Worm (Caenorhabditis elegans) whole organism, L4 larva: ENCODE results near the gene vem-1.

Experiments
- F10B5.3 ChIP-seq: sonication (generic microtip); optimal IDR thresholded peaks from 2 replicates; lab custom pipeline; 2016; ENCODE audit warnings: mild to moderate bottlenecking, missing genetic modification characterization, missing compliant biosample characterization
- F49E8.2 ChIP-seq: sonication (generic microtip); optimal IDR thresholded peaks from 2 replicates; lab custom pipeline; 2016; ENCODE audit warnings: missing compliant biosample characterization, mild to moderate bottlenecking, missing genetic modification characterization, borderline replicate concordance
- R02D3.7 ChIP-seq: fragments of 150-350 bp; sonication (generic microtip); optimal IDR thresholded peaks from 3 replicates; lab custom pipeline; 2014; ENCODE audit warnings: missing biosample characterization, missing genetic modification characterization
- T26A8.4 ChIP-seq: fragments of 200-800 bp; sonication (Bioruptor generic); IDR thresholded peaks from 2 replicates; pipeline ENCODE4 v1.3.6; 2022; ENCODE audit warnings: missing genetic modification characterization, missing compliant biosample characterization
- Y5F2A.4 ChIP-seq: fragments of 200-800 bp; sonication (Bioruptor generic); optimal IDR thresholded peaks from 2 replicates; lab custom pipeline; 2018; ENCODE audit warnings: mild to moderate bottlenecking, missing genetic modification characterization, missing compliant biosample characterization
- ZK337.2 ChIP-seq: fragments of 200-800 bp; sonication (Bioruptor generic); IDR thresholded peaks from 2 replicates; pipeline ENCODE4 v1.3.6; 2022; ENCODE audit warnings: missing genetic modification reagents, missing genetic modification characterization, missing compliant biosample characterization
- ZK546.5 ChIP-seq, 2 experiments: sonication (generic microtip); optimal IDR thresholded peaks; 2 replicates each; lab custom pipeline; 2017; ENCODE audit warnings: missing biosample characterization in 2 of 2, missing genetic modification characterization in 2 of 2
- aha-1 ChIP-seq: fragments of 150-350 bp; peaks from one replicate; lab custom pipeline; 2014; ENCODE audit warnings: missing biosample characterization, missing genetic modification characterization
- aly-2 ChIP-seq: sonication (generic microtip); optimal IDR thresholded peaks from 2 replicates; lab custom pipeline; 2018; ENCODE audit warnings: missing biosample characterization, missing genetic modification characterization
- ama-1 ChIP-seq: fragments of 150-350 bp; optimal IDR thresholded peaks from 2 replicates; lab custom pipeline; 2014; ENCODE audit warnings: inconsistent platforms, mixed read lengths
- arid-1 ChIP-seq: fragments of 200-800 bp; sonication (Bioruptor generic); conservative IDR thresholded peaks from 2 replicates; pipeline ENCODE4 v1.3.6; 2022; ENCODE audit warnings: missing genetic modification reagents, missing genetic modification characterization, missing compliant biosample characterization
- ceh-62 ChIP-seq: sonication (generic microtip); optimal IDR thresholded peaks from 2 replicates; lab custom pipeline; 2017; ENCODE audit warnings: missing biosample characterization, missing genetic modification characterization
- ces-1 ChIP-seq: fragments of 150-350 bp; sonication (generic microtip); optimal IDR thresholded peaks from 4 replicates; lab custom pipeline; 2014; ENCODE audit warnings: missing biosample characterization, missing genetic modification reagents, missing genetic modification characterization
- daf-12 ChIP-seq: fragments of 150-350 bp; optimal IDR thresholded peaks from 2 replicates; lab custom pipeline; 2014; ENCODE audit warnings: missing biosample characterization, missing genetic modification reagents, missing genetic modification characterization
- daf-16 ChIP-seq, 3 experiments: sonication (generic microtip); optimal IDR thresholded peaks; 2 replicates each; lab custom pipeline; 2016 to 2017; ENCODE audit warnings: missing genetic modification characterization in 3 of 3, missing genetic modification reagents in 3 of 3, mild to moderate bottlenecking in 2 of 3, missing compliant biosample characterization in 2 of 3, missing biosample characterization in 1 of 3, moderate library complexity in 1 of 3
- daf-19 ChIP-seq: fragments of 200-800 bp; sonication (Bioruptor generic); conservative IDR thresholded peaks from 2 replicates; pipeline ENCODE4 v1.3.6; 2022; ENCODE audit warnings: missing genetic modification characterization, missing compliant biosample characterization
- dmd-6 ChIP-seq: fragments of 200-800 bp; sonication (Bioruptor generic); IDR thresholded peaks from 2 replicates; pipeline ENCODE4 v1.3.6; 2022; ENCODE audit warnings: missing genetic modification reagents, missing genetic modification characterization, missing compliant biosample characterization
- dve-1 ChIP-seq: sonication (generic microtip); optimal IDR thresholded peaks from 2 replicates; lab custom pipeline; 2017; ENCODE audit warnings: antibody characterized with exemption, mild to moderate bottlenecking, missing genetic modification characterization, missing compliant biosample characterization; ENCODE audit not compliant: insufficient read depth
- egl-43 ChIP-seq: fragments of 200-800 bp; sonication (Bioruptor generic); IDR thresholded peaks from 2 replicates; pipeline ENCODE4 v1.3.6; 2022; ENCODE audit warnings: missing genetic modification reagents, missing genetic modification characterization, missing compliant biosample characterization
- fkh-10 ChIP-seq: fragments of 150-350 bp; optimal IDR thresholded peaks from 2 replicates; lab custom pipeline; 2014; ENCODE audit warnings: missing biosample characterization, missing genetic modification reagents, missing genetic modification characterization
- gei-8 ChIP-seq: fragments of 200-800 bp; sonication (Bioruptor generic); optimal IDR thresholded peaks from 2 replicates; lab custom pipeline; 2018; ENCODE audit warnings: mild to moderate bottlenecking, missing genetic modification characterization, missing compliant biosample characterization
- hif-1 ChIP-seq, 2 experiments: sonication (generic microtip); optimal IDR thresholded peaks; 2 replicates each; lab custom pipeline; 2016 to 2017; ENCODE audit warnings: missing compliant biosample characterization in 2 of 2, missing genetic modification characterization in 2 of 2, missing genetic modification reagents in 2 of 2, missing genotype in 2 of 2, mild to moderate bottlenecking in 1 of 2
- hlh-11 ChIP-seq: fragments of 200-800 bp; sonication (Bioruptor generic); optimal IDR thresholded peaks from 2 replicates; lab custom pipeline; 2018; ENCODE audit warnings: mild to moderate bottlenecking, missing genetic modification characterization, missing compliant biosample characterization
- hmg-1.1 ChIP-seq: fragments of 200-800 bp; sonication (Bioruptor generic); IDR thresholded peaks from 2 replicates; pipeline ENCODE4 v1.3.6; 2022; ENCODE audit warnings: missing genetic modification reagents, missing genetic modification characterization, missing compliant biosample characterization
- jun-1 ChIP-seq: fragments of 150-350 bp; optimal IDR thresholded peaks from 2 replicates; lab custom pipeline; 2014; ENCODE audit warnings: missing biosample characterization, missing genetic modification reagents, missing genetic modification characterization
- lin-38 ChIP-seq: fragments of 200-800 bp; sonication (Bioruptor generic); IDR thresholded peaks from 2 replicates; pipeline ENCODE4 v1.3.6; 2022; ENCODE audit warnings: missing genetic modification reagents, missing genetic modification characterization, missing compliant biosample characterization
- lin-39 ChIP-seq: fragments of 150-350 bp; optimal IDR thresholded peaks from 2 replicates; lab custom pipeline; 2014; ENCODE audit warnings: missing biosample characterization, missing genetic modification reagents, missing genetic modification characterization
- lsy-2 ChIP-seq, 2 experiments: fragments of 150-350 bp in 1 of 2; sonication (generic microtip) in 1 of 2; optimal IDR thresholded peaks; 2 replicates each; lab custom pipeline; 2014 to 2017; ENCODE audit warnings: missing biosample characterization in 2 of 2, missing genetic modification characterization in 2 of 2
- mdl-1 ChIP-seq, 2 experiments: fragments of 150-350 bp in 1 of 2; sonication (generic microtip) in 1 of 2; optimal IDR thresholded peaks; 2 replicates each; lab custom pipeline; 2014 to 2017; ENCODE audit warnings: missing biosample characterization in 2 of 2, missing genetic modification characterization in 2 of 2
- mes-2 ChIP-seq: sonication (generic microtip); optimal IDR thresholded peaks from 2 replicates; lab custom pipeline; 2016; ENCODE audit warnings: missing genotype, mild to moderate bottlenecking, missing genetic modification characterization, missing compliant biosample characterization; ENCODE audit not compliant: poor library complexity, severe bottlenecking
- nhr-10 ChIP-seq: fragments of 150-350 bp; optimal IDR thresholded peaks from 2 replicates; lab custom pipeline; 2014; ENCODE audit warnings: missing biosample characterization, missing genetic modification characterization
- nhr-102 ChIP-seq: sonication (generic microtip); optimal IDR thresholded peaks from 2 replicates; lab custom pipeline; 2016; ENCODE audit warnings: mild to moderate bottlenecking, missing genetic modification characterization, moderate library complexity, missing compliant biosample characterization
- nhr-11 ChIP-seq: fragments of 150-350 bp; optimal IDR thresholded peaks from 2 replicates; lab custom pipeline; 2014; ENCODE audit warnings: missing biosample characterization, missing genetic modification characterization
- nhr-28 ChIP-seq: fragments of 150-350 bp; optimal IDR thresholded peaks from 2 replicates; lab custom pipeline; 2014; ENCODE audit warnings: missing biosample characterization, missing genetic modification characterization
- nhr-76 ChIP-seq: fragments of 150-350 bp; optimal IDR thresholded peaks from 2 replicates; lab custom pipeline; 2014; ENCODE audit warnings: missing biosample characterization, missing genetic modification characterization
- nhr-77 ChIP-seq: fragments of 150-350 bp; optimal IDR thresholded peaks from 2 replicates; lab custom pipeline; 2014; ENCODE audit warnings: missing biosample characterization, missing genetic modification characterization
- pha-4 ChIP-seq, 2 experiments: fragments of 150-350 bp in 1 of 2; fragments of 200-800 bp in 1 of 2; sonication (Bioruptor generic) in 1 of 2; IDR thresholded peaks in 1 of 2; optimal IDR thresholded peaks in 1 of 2; 2 replicates each; pipeline versions ENCODE4 v1.3.6 to Lab custom; 2014 to 2022; ENCODE audit warnings: missing genetic modification characterization in 2 of 2, missing genetic modification reagents in 2 of 2, missing biosample characterization in 1 of 2, missing compliant biosample characterization in 1 of 2
- php-3 ChIP-seq: fragments of 200-800 bp; sonication (Bioruptor generic); IDR thresholded peaks from 2 replicates; pipeline ENCODE4 v1.3.6; 2022; ENCODE audit warnings: missing genetic modification reagents, missing genetic modification characterization, missing compliant biosample characterization
- pqm-1 ChIP-seq: sonication (generic microtip); optimal IDR thresholded peaks from 2 replicates; lab custom pipeline; 2017; ENCODE audit warnings: missing biosample characterization, missing genetic modification characterization
- rbr-2 ChIP-seq: sonication (generic microtip); optimal IDR thresholded peaks from 2 replicates; lab custom pipeline; 2016; ENCODE audit warnings: missing genotype, missing genetic modification characterization, missing compliant biosample characterization
- saeg-2 ChIP-seq: fragments of 200-800 bp; sonication (Bioruptor generic); IDR thresholded peaks from 2 replicates; pipeline ENCODE4 v1.3.6; 2022; ENCODE audit warnings: missing genetic modification reagents, missing genetic modification characterization, missing compliant biosample characterization
- set-16 ChIP-seq: fragments of 200-800 bp; sonication (Bioruptor generic); IDR thresholded peaks from 2 replicates; pipeline ENCODE4 v1.3.6; 2022; ENCODE audit warnings: missing genetic modification reagents, missing genetic modification characterization, missing compliant biosample characterization
- snpc-1.2 ChIP-seq: fragments of 200-800 bp; sonication (Bioruptor generic); IDR thresholded peaks from 2 replicates; pipeline ENCODE4 v1.3.6; 2022; ENCODE audit warnings: missing genetic modification reagents, missing genetic modification characterization, missing compliant biosample characterization
- spr-1 ChIP-seq: sonication (generic microtip); optimal IDR thresholded peaks from 2 replicates; lab custom pipeline; 2016; ENCODE audit warnings: mild to moderate bottlenecking, missing genetic modification characterization, missing compliant biosample characterization
- unc-62 ChIP-seq, 3 experiments: fragments of 150-350 bp in 1 of 3; sonication (generic microtip); optimal IDR thresholded peaks in 2 of 3; peaks in 1 of 3; 1 replicate in 1 of 3; 2 replicates in 2 of 3; lab custom pipeline; 2014 to 2017; ENCODE audit warnings: missing biosample characterization in 3 of 3, missing genetic modification characterization in 3 of 3, missing genetic modification reagents in 3 of 3, missing genotype in 1 of 3
- zfp-2 ChIP-seq: sonication (generic microtip); optimal IDR thresholded peaks from 2 replicates; lab custom pipeline; 2016; ENCODE audit warnings: mild to moderate bottlenecking, missing genetic modification characterization, missing compliant biosample characterization
- zip-2 ChIP-seq: fragments of 150-350 bp; optimal IDR thresholded peaks from 2 replicates; lab custom pipeline; 2014; ENCODE audit warnings: missing biosample characterization, missing genetic modification characterization

The vem-1 gene

ce11 chrX:8089916-8090315 is 1.5 kb upstream of the vem-1 start (continued):
- TF ChIP-seq hif-1 (tag; optimal IDR thresholded peaks at IDR 0.05; lab: Kevin White, UChicago) (peak in 1 of 2 experiments; percentile 2), nhr-11 (tag; lab: Kevin White, UChicago) (peak; percentile 59), ZK546.5 (tag; optimal IDR thresholded peaks at IDR 0.05; lab: Kevin White, UChicago) (no peak), ZK337.2 (no peak), zip-2 (tag; lab: Kevin White, UChicago) (no peak), R02D3.7 (tag; lab: Kevin White, UChicago) (no peak), pha-4 (GFP tag; IDR thresholded peaks at IDR 0.05; lab: Robert Waterston, UW) (no peak), pha-4 (tag; optimal IDR thresholded peaks at IDR 0.05; lab: Kevin White, UChicago) (no peak), ama-1 (lab: Kevin White, UChicago) (no peak), lin-38 (GFP tag; lab: Robert Waterston, UW) (no peak), lin-39 (tag; lab: Kevin White, UChicago) (no peak), snpc-1.2 (GFP tag; lab: Robert Waterston, UW) (no peak), mdl-1 (tag; optimal IDR thresholded peaks at IDR 0.05; lab: Kevin White, UChicago) (peak in 1 of 2 experiments; percentile 47), lsy-2 (tag; optimal IDR thresholded peaks at IDR 0.05; lab: Kevin White, UChicago) (no peak)
- TF ChIP-seq, all 104 proteins: peak for 14

DNA sequence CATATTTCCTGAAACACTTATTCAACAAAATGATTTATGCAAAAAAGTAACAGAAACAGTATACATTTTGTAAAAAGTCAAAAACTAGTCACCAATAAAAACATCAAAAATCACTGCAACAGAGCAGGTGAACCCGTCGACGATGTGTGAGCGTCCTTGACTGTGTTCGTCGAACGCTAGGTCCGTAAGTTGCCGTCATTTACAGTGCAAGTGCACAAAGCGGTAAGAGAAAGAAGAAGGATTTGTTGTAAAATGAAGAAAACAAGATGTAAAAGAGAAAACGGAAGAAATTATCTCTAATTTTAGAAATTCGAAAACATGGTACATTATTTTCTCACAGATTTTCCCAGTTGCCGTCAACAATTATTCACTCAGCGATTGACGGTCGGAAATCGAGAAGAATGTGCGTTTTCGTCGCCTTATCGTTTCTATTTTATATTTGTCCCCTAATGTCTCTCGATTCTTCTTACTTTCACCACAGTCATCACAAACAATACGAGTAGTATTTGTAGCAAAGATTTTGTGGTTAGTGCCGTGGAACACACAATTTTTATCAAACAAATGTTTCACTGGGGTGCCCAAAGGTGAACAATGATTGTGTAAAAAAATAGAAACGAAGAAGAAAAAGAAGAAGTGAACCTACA is 1.0 kb upstream of the vem-1 start:
- TF ChIP-seq nhr-76 (tag; lab: Kevin White, UChicago) (no peak), fkh-10 (GFP tag; lab: Kevin White, UChicago) (no peak), zfp-2 (tag; lab: Kevin White, UChicago) (no peak), gei-8 (GFP tag; lab: Kevin White, UChicago) (no peak), unc-62 (GFP tag; optimal IDR thresholded peaks at IDR 0.05 in 1 of 2; lab: Kevin White, UChicago) (no peak), unc-62 (tag; optimal IDR thresholded peaks at IDR 0.05; lab: Kevin White, UChicago) (no peak), rbr-2 (peak; percentile 37), daf-12 (tag; lab: Kevin White, UChicago) (no peak), set-16 (GFP tag; lab: Robert Waterston, UW) (no peak), Y5F2A.4 (GFP tag; lab: Kevin White, UChicago) (no peak), jun-1 (peak; percentile 0), lsy-2 (tag; optimal IDR thresholded peaks at IDR 0.05; lab: Kevin White, UChicago) (no peak), spr-1 (tag; lab: Kevin White, UChicago) (no peak), aha-1 (peak; percentile 13), hmg-1.1 (GFP tag; lab: Robert Waterston, UW) (peak; percentile 31; the same call in 1 of the 2 replicates), pqm-1 (tag; lab: Kevin White, UChicago) (peak; percentile 52), php-3 (GFP tag; lab: Robert Waterston, UW) (no peak), daf-19 (GFP tag; lab: Robert Waterston, UW) (no peak), aly-2 (tag; lab: Kevin White, UChicago) (no peak), nhr-28 (peak; percentile 97), ces-1 (GFP tag; lab: Kevin White, UChicago) (no peak), dmd-6 (peak; percentile 59), daf-16 (GFP tag; optimal IDR thresholded peaks at IDR 0.05; lab: Kevin White, UChicago) (no peak), daf-16 (tag; optimal IDR thresholded peaks at IDR 0.05; lab: Kevin White, UChicago) (peak; percentile 95), egl-43 (GFP tag; lab: Robert Waterston, UW) (no peak), nhr-77 (tag; lab: Kevin White, UChicago) (peak; percentile 70), R02D3.7 (tag; lab: Kevin White, UChicago) (no peak), nhr-10 (tag; lab: Kevin White, UChicago) (peak; percentile 44), F10B5.3 (no peak), hlh-11 (tag; lab: Kevin White, UChicago) (peak; percentile 47), F49E8.2 (tag; lab: Kevin White, UChicago) (no peak), ceh-62 (no peak), mes-2 (tag; lab: Kevin White, UChicago) (peak; percentile 39), nhr-102 (tag; lab: Kevin White, UChicago) (peak; percentile 50), arid-1 (GFP tag; lab: Robert Waterston, UW) (no peak), dve-1 (tag; lab: Kevin White, UChicago) (no peak), T26A8.4 (GFP tag; lab: Robert Waterston, UW) (peak; percentile 41; the same call in 1 of the 2 replicates), saeg-2 (GFP tag; lab: Robert Waterston, UW) (no peak)
